Fruit fly (Drosophila melanogaster) whole organism, embryonic: ENCODE results near the gene Ldaf1.

ENCODE experiments used
- BEAF-32 ChIP-seq: fragments of 200-800 bp; sonication (Bioruptor generic); optimal IDR thresholded peaks from 3 replicates; lab custom pipeline; 2017; ENCODE audit warnings: missing biosample characterization, missing genetic modification characterization, mild to moderate bottlenecking, moderate library complexity, missing genetic modification reagents
- CG10462 ChIP-seq: fragments of 200-800 bp; sonication (Bioruptor generic); optimal IDR thresholded peaks from 2 replicates; lab custom pipeline; 2016; ENCODE audit warnings: missing biosample characterization, missing genetic modification characterization
- CG10565 ChIP-seq: fragments of 200-800 bp; sonication (Bioruptor generic); optimal IDR thresholded peaks from 3 replicates; lab custom pipeline; 2016; ENCODE audit warnings: missing biosample characterization, mild to moderate bottlenecking, missing genetic modification characterization
- CG10979 ChIP-seq: fragments of 200-800 bp; sonication (Bioruptor generic); optimal IDR thresholded peaks from 2 replicates; lab custom pipeline; 2018; ENCODE audit warnings: missing biosample characterization, mild to moderate bottlenecking, missing genetic modification characterization, moderate library complexity
- CG12219 ChIP-seq: fragments of 200-800 bp; sonication (Bioruptor generic); optimal IDR thresholded peaks from 3 replicates; lab custom pipeline; 2018; ENCODE audit warnings: missing biosample characterization, mild to moderate bottlenecking, missing genetic modification characterization
- CG13894 ChIP-seq: fragments of 200-800 bp; sonication (Bioruptor generic); optimal IDR thresholded peaks from 3 replicates; lab custom pipeline; 2018; ENCODE audit warnings: missing biosample characterization, mild to moderate bottlenecking, missing genetic modification characterization, moderate library complexity
- CG1602 ChIP-seq: fragments of 200-800 bp; sonication (Bioruptor generic); optimal IDR thresholded peaks from 3 replicates; lab custom pipeline; 2016; ENCODE audit warnings: missing biosample characterization, missing genetic modification characterization
- CG17568 ChIP-seq: fragments of 200-800 bp; sonication (Bioruptor generic); optimal IDR thresholded peaks from 2 replicates; lab custom pipeline; 2018; ENCODE audit warnings: missing biosample characterization, mild to moderate bottlenecking, missing genetic modification characterization, moderate library complexity
- CG1792 ChIP-seq: fragments of 200-800 bp; sonication (Bioruptor generic); optimal IDR thresholded peaks from 2 replicates; lab custom pipeline; 2016; ENCODE audit warnings: missing biosample characterization, missing genetic modification characterization
- CG18476 ChIP-seq: fragments of 200-800 bp; sonication (Bioruptor generic); optimal IDR thresholded peaks from 2 replicates; lab custom pipeline; 2016; ENCODE audit warnings: missing biosample characterization, mild to moderate bottlenecking, missing genetic modification characterization
- CG32767 ChIP-seq: fragments of 200-800 bp; sonication (Bioruptor generic); IDR thresholded peaks from 2 replicates; pipeline ENCODE4 v1.3.6; 2022; ENCODE audit warnings: missing biosample characterization, missing genetic modification characterization
- CG4282 ChIP-seq: fragments of 200-800 bp; sonication (Bioruptor generic); optimal IDR thresholded peaks from 2 replicates; lab custom pipeline; 2016; ENCODE audit warnings: missing biosample characterization, missing genetic modification characterization
- CG4328 ChIP-seq: fragments of 200-800 bp; sonication (Bioruptor generic); optimal IDR thresholded peaks from 3 replicates; lab custom pipeline; 2017; ENCODE audit warnings: missing biosample characterization, missing genetic modification reagents, missing genetic modification characterization
- CG7839 ChIP-seq: fragments of 200-800 bp; sonication (Bioruptor generic); optimal IDR thresholded peaks from 3 replicates; lab custom pipeline; 2018; ENCODE audit warnings: missing biosample characterization, mild to moderate bottlenecking, missing genetic modification characterization, moderate library complexity
- CG9932 ChIP-seq: fragments of 200-800 bp; sonication (Bioruptor generic); IDR thresholded peaks from 2 replicates; pipeline ENCODE4 v1.3.6; 2022; ENCODE audit warnings: missing biosample characterization, missing genetic modification characterization
- Dp ChIP-seq: fragments of 200-800 bp; sonication (Bioruptor generic); optimal IDR thresholded peaks from 2 replicates; lab custom pipeline; 2018; ENCODE audit warnings: missing biosample characterization, mild to moderate bottlenecking, missing genetic modification characterization, moderate library complexity
- Drgx ChIP-seq: fragments of 200-800 bp; sonication (Bioruptor generic); IDR thresholded peaks from 2 replicates; pipeline ENCODE4 v1.3.6; 2022; ENCODE audit warnings: missing biosample characterization, missing genetic modification characterization
- E2f2 ChIP-seq: fragments of 200-800 bp; sonication (Bioruptor generic); IDR thresholded peaks from 2 replicates; pipeline ENCODE4 v1.3.6; 2022; ENCODE audit warnings: missing biosample characterization, missing genetic modification characterization
- Elba2 ChIP-seq: fragments of 200-800 bp; sonication (Bioruptor generic); optimal IDR thresholded peaks from 3 replicates; lab custom pipeline; 2016; ENCODE audit warnings: missing biosample characterization, missing genetic modification characterization
- Ets97D ChIP-seq: fragments of 200-800 bp; sonication (Bioruptor generic); optimal IDR thresholded peaks from 3 replicates; lab custom pipeline; 2016; ENCODE audit warnings: missing biosample characterization, missing genetic modification characterization
- H2.0 ChIP-seq: fragments of 200-800 bp; sonication (Bioruptor generic); IDR thresholded peaks from 2 replicates; pipeline ENCODE4 v1.3.6; 2022; ENCODE audit warnings: missing biosample characterization, missing genetic modification characterization
- Hr39 ChIP-seq: fragments of >200 bp; optimal IDR thresholded peaks from 2 replicates; lab custom pipeline; 2017
- MBD-R2 ChIP-seq: fragments of 200-800 bp; sonication (Bioruptor generic); IDR thresholded peaks from 2 replicates; pipeline ENCODE4 v1.3.6; 2022; ENCODE audit warnings: missing biosample characterization, missing genetic modification characterization
- MESR4 ChIP-seq: fragments of 200-800 bp; sonication (Bioruptor generic); optimal IDR thresholded peaks from 2 replicates; lab custom pipeline; 2018; ENCODE audit warnings: missing biosample characterization, mild to moderate bottlenecking, missing genetic modification characterization, moderate library complexity
- Oli ChIP-seq: fragments of 200-800 bp; sonication (Bioruptor generic); optimal IDR thresholded peaks from 2 replicates; lab custom pipeline; 2018; ENCODE audit warnings: missing biosample characterization, mild to moderate bottlenecking, missing genetic modification characterization, moderate library complexity
- Side ChIP-seq: fragments of 200-800 bp; sonication (Bioruptor generic); optimal IDR thresholded peaks from 2 replicates; lab custom pipeline; 2016; ENCODE audit warnings: missing biosample characterization, missing genetic modification characterization
- amos ChIP-seq: fragments of 200-800 bp; sonication (Bioruptor generic); IDR thresholded peaks from 2 replicates; pipeline ENCODE4 v1.3.6; 2022; ENCODE audit warnings: missing biosample characterization, missing genetic modification characterization; ENCODE audit not compliant: partially characterized antibody
- ase ChIP-seq: fragments of 200-800 bp; sonication (Bioruptor generic); IDR thresholded peaks from 3 replicates; pipeline ENCODE4 v1.3.6; 2022; ENCODE audit warnings: missing biosample characterization, missing genetic modification characterization
- dan ChIP-seq: fragments of 200-800 bp; sonication (Bioruptor generic); IDR thresholded peaks from 2 replicates; pipeline ENCODE4 v1.3.6; 2022; ENCODE audit warnings: missing biosample characterization, missing genetic modification characterization
- dati ChIP-seq: fragments of 200-800 bp; sonication (Bioruptor generic); IDR thresholded peaks from 2 replicates; pipeline ENCODE4 v1.3.6; 2022; ENCODE audit warnings: missing biosample characterization, missing genetic modification characterization
- dpn ChIP-seq, 2 experiments: fragments of 200-800 bp; sonication (Bioruptor generic); optimal IDR thresholded peaks; 3 replicates each; lab custom pipeline; 2016; ENCODE audit warnings: missing biosample characterization in 2 of 2, missing genetic modification characterization in 2 of 2
- ems ChIP-seq: fragments of 200-800 bp; sonication (Bioruptor generic); optimal IDR thresholded peaks from 3 replicates; lab custom pipeline; 2016; ENCODE audit warnings: missing biosample characterization, missing genetic modification characterization
- gcm ChIP-seq: fragments of 200-800 bp; sonication (Bioruptor generic); optimal IDR thresholded peaks from 2 replicates; lab custom pipeline; 2019; ENCODE audit warnings: missing biosample characterization, mild to moderate bottlenecking, missing genetic modification characterization, moderate library complexity
- gsb-n ChIP-seq: fragments of 200-800 bp; sonication (Bioruptor generic); optimal IDR thresholded peaks from 3 replicates; lab custom pipeline; 2018; ENCODE audit warnings: missing biosample characterization, mild to moderate bottlenecking, missing genetic modification characterization
- inv ChIP-seq: fragments of 200-800 bp; sonication (Bioruptor generic); IDR thresholded peaks from 2 replicates; pipeline ENCODE4 v1.3.6; 2022; ENCODE audit warnings: missing biosample characterization, missing genetic modification characterization; ENCODE audit not compliant: partially characterized antibody
- ken ChIP-seq: fragments of 200-800 bp; sonication (Bioruptor generic); IDR thresholded peaks from 3 replicates; pipeline ENCODE4 v1.3.6; 2022; ENCODE audit warnings: missing biosample characterization, missing genetic modification characterization
- lmd ChIP-seq: fragments of 200-800 bp; sonication (Bioruptor generic); IDR thresholded peaks from 2 replicates; pipeline ENCODE4 v1.3.6; 2022; ENCODE audit warnings: missing biosample characterization, missing genetic modification characterization
- nerfin-1 ChIP-seq: fragments of 200-800 bp; sonication (Bioruptor generic); optimal IDR thresholded peaks from 3 replicates; lab custom pipeline; 2019; ENCODE audit warnings: missing biosample characterization, mild to moderate bottlenecking, missing genetic modification characterization, moderate library complexity
- nmo ChIP-seq: fragments of 200-800 bp; sonication (Bioruptor generic); optimal IDR thresholded peaks from 2 replicates; lab custom pipeline; 2018; ENCODE audit warnings: missing biosample characterization, mild to moderate bottlenecking, missing genetic modification characterization, moderate library complexity
- onecut ChIP-seq: fragments of 200-800 bp; sonication (Bioruptor generic); IDR thresholded peaks from 2 replicates; pipeline ENCODE4 v1.3.6; 2022; ENCODE audit warnings: missing biosample characterization, missing genetic modification characterization
- pzg ChIP-seq: fragments of 200-800 bp; sonication (Bioruptor generic); optimal IDR thresholded peaks from 3 replicates; lab custom pipeline; 2018; ENCODE audit warnings: missing biosample characterization, mild to moderate bottlenecking, missing genetic modification characterization, moderate library complexity
- salm ChIP-seq: fragments of 200-800 bp; sonication (Bioruptor generic); optimal IDR thresholded peaks from 2 replicates; lab custom pipeline; 2018; ENCODE audit warnings: missing biosample characterization, mild to moderate bottlenecking, missing genetic modification characterization
- sd ChIP-seq: fragments of 200-800 bp; sonication (Bioruptor generic); optimal IDR thresholded peaks from 3 replicates; lab custom pipeline; 2018; ENCODE audit warnings: missing biosample characterization, mild to moderate bottlenecking, missing genetic modification characterization, moderate library complexity
- sim ChIP-seq: fragments of 200-800 bp; sonication (Bioruptor generic); IDR thresholded peaks from 2 replicates; pipeline ENCODE4 v1.3.6; 2022; ENCODE audit warnings: missing biosample characterization, missing genetic modification characterization
- stwl ChIP-seq: fragments of 200-800 bp; sonication (Bioruptor generic); optimal IDR thresholded peaks from 3 replicates; lab custom pipeline; 2018; ENCODE audit warnings: missing biosample characterization, mild to moderate bottlenecking, missing genetic modification characterization, moderate library complexity
- tna ChIP-seq: fragments of 200-800 bp; sonication (Bioruptor generic); IDR thresholded peaks from 2 replicates; pipeline ENCODE4 v1.3.6; 2022; ENCODE audit warnings: missing biosample characterization, missing genetic modification characterization; ENCODE audit not compliant: partially characterized antibody
- vvl ChIP-seq: fragments of 200-800 bp; sonication (Bioruptor generic); IDR thresholded peaks from 2 replicates; pipeline ENCODE4 v1.3.6; 2022; ENCODE audit warnings: missing biosample characterization, missing genetic modification characterization
- wdn ChIP-seq: fragments of 200-800 bp; sonication (Bioruptor generic); IDR thresholded peaks from 2 replicates; pipeline ENCODE4 v1.3.6; 2022; ENCODE audit warnings: missing biosample characterization, missing genetic modification characterization
- zen2 ChIP-seq: fragments of 200-800 bp; sonication (Bioruptor generic); IDR thresholded peaks from 3 replicates; pipeline ENCODE4 v1.3.6; 2022; ENCODE audit warnings: missing biosample characterization, missing genetic modification characterization; ENCODE audit not compliant: partially characterized antibody

Ldaf1 gene

DNA sequence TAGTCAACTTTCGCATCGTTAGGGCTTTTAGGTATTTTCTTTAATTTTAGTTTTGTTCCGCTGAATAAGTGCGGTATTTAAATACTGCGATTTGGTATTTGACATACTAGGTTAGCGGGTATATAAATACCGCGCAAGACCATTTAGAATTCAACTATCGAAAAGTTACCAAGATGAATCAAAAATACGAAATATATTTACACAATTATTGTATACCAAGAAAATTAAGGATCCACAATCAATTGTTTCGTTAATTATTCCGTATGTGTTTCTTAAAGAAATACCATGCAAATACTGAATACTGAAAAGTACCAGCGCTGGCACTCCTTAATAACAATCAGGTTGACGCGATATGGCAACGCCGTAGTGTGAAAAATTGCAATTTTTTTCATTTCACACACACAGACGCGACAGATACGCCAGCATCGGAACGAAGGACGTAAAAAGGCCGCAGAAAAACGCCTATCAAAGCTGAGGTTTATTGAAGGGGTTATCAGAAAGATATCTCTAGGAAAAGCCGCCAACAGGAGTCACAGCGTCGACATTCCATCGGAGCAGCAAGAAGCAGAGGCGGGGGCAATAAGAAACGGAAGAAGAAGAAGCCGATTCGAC, 28.1 kb downstream of the Ldaf1 start, which contains the start of the genes Pgam5 and Vps26 (continued):
- peak; percentile 47 for TF ChIP-seq nmo
- TF ChIP-seq stwl, result peak; percentile 23
- TF ChIP-seq CG10979, result no peak
- no peak for TF ChIP-seq tna (GFP tag; lab: Robert Waterston, UW)
- TF ChIP-seq Oli (tag; lab: Kevin White, UChicago), result no peak
- peak; percentile 76 for TF ChIP-seq sd (tag; lab: Kevin White, UChicago)
- TF ChIP-seq CG4282 (GFP tag; lab: Kevin White, UChicago), result no peak
- TF ChIP-seq Drgx (GFP tag; lab: Robert Waterston, UW), result no peak
- peak; percentile 22 for TF ChIP-seq MBD-R2 (GFP tag; lab: Robert Waterston, UW)
- no peak for TF ChIP-seq amos (GFP tag; lab: Robert Waterston, UW)
- peak; percentile 76 for TF ChIP-seq MESR4
- no peak for TF ChIP-seq CG1602 (GFP tag; lab: Kevin White, UChicago)
- TF ChIP-seq lmd, result no peak
- TF ChIP-seq gsb-n (tag; lab: Kevin White, UChicago), result peak; percentile 71
- TF ChIP-seq ase (GFP tag; lab: Robert Waterston, UW), result no peak
- no peak for TF ChIP-seq CG10565 (GFP tag; lab: Kevin White, UChicago)
- peak; percentile 19; the same call in 1 of the 2 replicates for TF ChIP-seq E2f2 (GFP tag; lab: Robert Waterston, UW)
- TF ChIP-seq ken (GFP tag; lab: Robert Waterston, UW), result no peak
- TF ChIP-seq nerfin-1 (tag; lab: Kevin White, UChicago), result peak; percentile 91

DNA sequence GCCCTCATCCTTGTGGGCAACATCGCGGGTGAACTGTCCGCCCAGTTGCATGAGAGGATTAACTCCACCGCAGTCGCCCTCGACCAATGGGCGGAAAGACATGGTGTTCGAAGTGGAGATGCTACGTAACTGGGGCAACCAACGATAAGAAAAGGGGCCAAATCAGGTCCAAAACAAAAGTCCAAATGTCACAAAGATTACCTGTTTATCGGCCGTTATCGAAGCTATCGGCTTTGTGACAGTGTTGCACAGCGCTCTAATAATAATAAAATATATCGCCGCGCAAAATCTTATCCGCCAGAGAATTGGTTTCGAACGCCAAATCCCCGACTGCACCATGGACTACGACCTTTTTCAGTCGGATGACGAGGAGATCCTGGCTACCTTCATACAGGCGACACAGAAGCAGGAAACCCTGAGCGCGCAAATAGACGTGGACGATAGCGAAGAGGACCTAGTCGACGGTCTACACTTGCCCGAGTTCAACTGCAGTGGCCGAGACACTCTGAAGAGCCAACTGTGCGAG, 33.1 kb downstream of the Ldaf1 start, which contains the start of the genes CG14803 and Pex5:
Gene CG14803, plus strand, starts transcription at position 285 of the 526 bp plus-strand sequence.
Gene Pex5, minus strand, starts transcription at position 476 of the 526 bp plus-strand sequence.
- TF ChIP-seq salm (tag; lab: Kevin White, UChicago) (no peak), Side (GFP tag; lab: Kevin White, UChicago) (no peak), pzg (GFP tag; lab: Kevin White, UChicago) (peak; percentile 54), dan (GFP tag; lab: Robert Waterston, UW) (no peak), dpn (GFP tag; optimal IDR thresholded peaks at IDR 0.05; lab: Kevin White, UChicago) (no peak), CG13894 (tag; lab: Kevin White, UChicago) (no peak), BEAF-32 (GFP tag; lab: Kevin White, UChicago) (peak; percentile 62), CG32767 (no peak), H2.0 (0 out of 2 replicates have a peak, but pooled peaks have one; percentile 14), MESR4 (peak; percentile 78), zen2 (peak; percentile 56; the same call in 2 of the 3 replicates), CG4282 (GFP tag; lab: Kevin White, UChicago) (no peak), gcm (no peak), CG9932 (GFP tag; lab: Robert Waterston, UW) (no peak; the same call in 1 of the 2 replicates), dati (GFP tag; lab: Robert Waterston, UW) (no peak), wdn (GFP tag; lab: Robert Waterston, UW) (no peak), Ets97D (GFP tag; lab: Kevin White, UChicago) (peak; percentile 19), sim (GFP tag; lab: Robert Waterston, UW) (no peak), CG10462 (GFP tag; lab: Kevin White, UChicago) (no peak), gsb-n (tag; lab: Kevin White, UChicago) (no peak), ems (GFP tag; lab: Kevin White, UChicago) (no peak), Dp (GFP tag; lab: Kevin White, UChicago) (peak; percentile 76), CG12219 (GFP tag; lab: Kevin White, UChicago) (no peak), Elba2 (peak; percentile 37), CG7839 (tag; lab: Kevin White, UChicago) (no peak), CG1792 (GFP tag; lab: Kevin White, UChicago) (no peak), onecut (GFP tag; lab: Robert Waterston, UW) (no peak), Hr39 (lab: Kevin White, UChicago) (no peak), CG18476 (GFP tag; lab: Kevin White, UChicago) (no peak), CG17568 (GFP tag; lab: Kevin White, UChicago) (no peak), vvl (GFP tag; lab: Robert Waterston, UW) (no peak), inv (GFP tag; lab: Robert Waterston, UW) (no peak), CG4328 (GFP tag; lab: Kevin White, UChicago) (no peak)
